Fruit fly (Drosophila melanogaster): ENCODE results near the gene CG32486.
A peak's percentile ranks its signal among the peaks of the same experiment; 100 is the strongest.

CG32486 gene

DNA sequence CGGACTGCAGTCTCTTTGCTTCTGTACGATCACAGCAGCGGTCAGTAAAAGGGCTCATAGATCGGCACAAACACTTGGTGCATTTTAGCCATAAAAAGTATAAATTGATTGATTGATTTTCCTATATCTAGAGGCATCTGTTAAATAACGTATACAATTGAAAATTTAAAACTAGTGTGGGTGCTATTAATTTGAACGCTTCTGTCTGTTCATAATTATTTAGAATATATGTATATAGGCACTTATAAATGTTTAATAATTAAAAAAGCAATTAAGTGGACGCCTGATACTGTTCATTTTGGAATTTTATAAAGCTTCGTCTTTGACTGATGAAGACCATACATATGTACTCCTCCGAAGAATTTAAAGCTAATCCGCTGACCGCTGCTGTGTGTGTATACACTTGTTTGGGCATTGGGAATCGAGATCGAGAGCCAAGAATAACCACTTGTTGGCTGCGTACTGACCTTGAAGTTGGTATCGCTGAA, 25.3 kb downstream of the CG32486 start (continued):
- TF ChIP-seq nau (GFP tag; optimal IDR thresholded peaks at IDR 0.05) (peak; percentile 12), lola (GFP tag; optimal IDR thresholded peaks at IDR 0.05) (peak in 1 of 3 experiments; percentile 22), pan (optimal IDR thresholded peaks at IDR 0.05) (no peak), pan (GFP tag; optimal IDR thresholded peaks at IDR 0.05 in 1 of 2, IDR thresholded peaks at IDR 0.05 in 1 of 2) (peak in 1 of 2 experiments; percentile 60), sens (GFP tag) (peak; percentile 70), CG13123 (GFP tag; optimal IDR thresholded peaks at IDR 0.05) (peak; percentile 25), CG18262 (tag; optimal IDR thresholded peaks at IDR 0.05) (peak; percentile 58), en (GFP tag; optimal IDR thresholded peaks at IDR 0.05) (no peak), ERR (GFP tag; optimal IDR thresholded peaks at IDR 0.05) (no peak), ci (GFP tag; IDR thresholded peaks at IDR 0.05) (no peak), CG9215 (GFP tag; IDR thresholded peaks at IDR 0.05) (peak; percentile 5; the same call in 1 of the 2 replicates), CG9797 (GFP tag; optimal IDR thresholded peaks at IDR 0.05) (no peak), CG31441 (GFP tag; IDR thresholded peaks at IDR 0.05) (peak; percentile 57; the same call in 1 of the 2 replicates), CG6272 (GFP tag; IDR thresholded peaks at IDR 0.05) (0 out of 2 replicates have a peak, but pooled peaks have one; percentile 4), HHEX (GFP tag; optimal IDR thresholded peaks at IDR 0.05) (peak; percentile 10), BtbVII (GFP tag; optimal IDR thresholded peaks at IDR 0.05) (peak; percentile 1), CG16815 (GFP tag; optimal IDR thresholded peaks at IDR 0.05) (peak; percentile 6), HLH54F (GFP tag; optimal IDR thresholded peaks at IDR 0.05) (no peak), CG17359 (tag; optimal IDR thresholded peaks at IDR 0.05) (peak; percentile 57), grn (GFP tag; optimal IDR thresholded peaks at IDR 0.05) (no peak), unpg (GFP tag; optimal IDR thresholded peaks at IDR 0.05) (peak; percentile 43), Asciz (GFP tag; optimal IDR thresholded peaks at IDR 0.05) (peak; percentile 50), trem (tag; optimal IDR thresholded peaks at IDR 0.05) (peak; percentile 38), gcm (GFP tag; optimal IDR thresholded peaks at IDR 0.05) (no peak), CG12942 (GFP tag; optimal IDR thresholded peaks at IDR 0.05) (peak; percentile 34), CG8765 (GFP tag; IDR thresholded peaks at IDR 0.05) (0 out of 2 replicates have a peak, but pooled peaks have one; percentile 41), NC2α (GFP tag; optimal IDR thresholded peaks at IDR 0.05) (no peak), tap (tag; optimal IDR thresholded peaks at IDR 0.05) (no peak), CG4854 (GFP tag; optimal IDR thresholded peaks at IDR 0.05) (no peak), CG13296 (GFP tag; optimal IDR thresholded peaks at IDR 0.05) (peak; percentile 35), dan (GFP tag; IDR thresholded peaks at IDR 0.05) (no peak), CG7839 (tag; optimal IDR thresholded peaks at IDR 0.05) (peak; percentile 37), salm (tag; optimal IDR thresholded peaks at IDR 0.05) (no peak), CG2889 (GFP tag; IDR thresholded peaks at IDR 0.05) (no peak), CG7556 (GFP tag; optimal IDR thresholded peaks at IDR 0.05) (peak; percentile 16), row (GFP tag; IDR thresholded peaks at IDR 0.05) (peak; percentile 51; the same call in 2 of the 3 replicates), Oli (tag; optimal IDR thresholded peaks at IDR 0.05) (peak; percentile 71), CG10147 (GFP tag; optimal IDR thresholded peaks at IDR 0.05) (peak; percentile 41), CG18619 (GFP tag; optimal IDR thresholded peaks at IDR 0.05) (peak; percentile 32), Dfd (GFP tag; optimal IDR thresholded peaks at IDR 0.05) (no peak), Xbp1 (GFP tag; optimal IDR thresholded peaks at IDR 0.05) (peak; percentile 50), Abd-B (GFP tag; optimal IDR thresholded peaks at IDR 0.05) (peak; percentile 36), CG31365 (tag; optimal IDR thresholded peaks at IDR 0.05) (no peak), sisA (GFP tag; IDR thresholded peaks at IDR 0.05) (0 out of 2 replicates have a peak, but pooled peaks have one; percentile 20), MESR4 (GFP tag; optimal IDR thresholded peaks at IDR 0.05) (no peak), Deaf1 (tag; optimal IDR thresholded peaks at IDR 0.05) (no peak), CG2712 (tag; optimal IDR thresholded peaks at IDR 0.05) (peak; percentile 38), CG7357 (GFP tag; IDR thresholded peaks at IDR 0.05) (0 out of 3 replicates have a peak, but pooled peaks have one; percentile 17), CG6854 (GFP tag; optimal IDR thresholded peaks at IDR 0.05) (no peak), sd (tag; optimal IDR thresholded peaks at IDR 0.05) (peak; percentile 36)

Measured in whole organism, embryonic.